Fruit fly (Drosophila melanogaster): Measurements from ENCODE around the gene CG9921.
A peak's percentile ranks its signal among the peaks of the same experiment; 100 is the strongest.

The CG9921 gene

dm6 chrX:16332615-16333288, 648 bp downstream of the CG9921 start (continued):
- TF ChIP-seq CG10267 (tag; optimal IDR thresholded peaks at IDR 0.05), result peak; percentile 92
- no peak for TF ChIP-seq D (optimal IDR thresholded peaks at IDR 0.05)
- peak; percentile 96 for TF ChIP-seq D (GFP tag; optimal IDR thresholded peaks at IDR 0.05)
- TF ChIP-seq CG13894 (tag; optimal IDR thresholded peaks at IDR 0.05), result peak; percentile 97
- TF ChIP-seq Six4 (GFP tag; optimal IDR thresholded peaks at IDR 0.05), result peak; percentile 92
- TF ChIP-seq unpg (GFP tag; optimal IDR thresholded peaks at IDR 0.05), result peak; percentile 95
- TF ChIP-seq CG11560 (tag; IDR thresholded peaks at IDR 0.05), result no peak; the same call in 1 of the 3 replicates
- TF ChIP-seq CG4424 (GFP tag; optimal IDR thresholded peaks at IDR 0.05), result peak; percentile 93
- TF ChIP-seq MESR4 (GFP tag; optimal IDR thresholded peaks at IDR 0.05), result peak; percentile 53
- peak; percentile 90 for TF ChIP-seq kay (GFP tag; optimal IDR thresholded peaks at IDR 0.05)
- TF ChIP-seq jigr1 (GFP tag; IDR thresholded peaks at IDR 0.05), result peak; percentile 86
- no peak; the same call in none of the 2 replicates for TF ChIP-seq Poxn (GFP tag; IDR thresholded peaks at IDR 0.05)
- TF ChIP-seq da (GFP tag; optimal IDR thresholded peaks at IDR 0.05), result peak; percentile 91
- no peak for TF ChIP-seq pan (optimal IDR thresholded peaks at IDR 0.05)
- TF ChIP-seq pan (GFP tag; optimal IDR thresholded peaks at IDR 0.05 in 1 of 2, IDR thresholded peaks at IDR 0.05 in 1 of 2), result peak in 1 of 2 experiments; percentile 92
- peak; percentile 96 for TF ChIP-seq CG13775 (GFP tag; optimal IDR thresholded peaks at IDR 0.05)
- TF ChIP-seq run (tag; optimal IDR thresholded peaks at IDR 0.05), result peak; percentile 95
- 0 out of 2 replicates have a peak, but pooled peaks have one; percentile 37 for TF ChIP-seq dati (GFP tag; IDR thresholded peaks at IDR 0.05)
- TF ChIP-seq schlank (tag; optimal IDR thresholded peaks at IDR 0.05), result peak; percentile 90
- TF ChIP-seq gcm (GFP tag; optimal IDR thresholded peaks at IDR 0.05), result peak; percentile 96
- TF ChIP-seq pho (GFP tag; optimal IDR thresholded peaks at IDR 0.05), result peak; percentile 94
- TF ChIP-seq fd96Cb (tag; optimal IDR thresholded peaks at IDR 0.05), result peak; percentile 96
- peak; percentile 53 for TF ChIP-seq corto (GFP tag; optimal IDR thresholded peaks at IDR 0.05)
- peak; percentile 95 for TF ChIP-seq CG1529 (GFP tag; optimal IDR thresholded peaks at IDR 0.05)
- TF ChIP-seq inv (GFP tag; IDR thresholded peaks at IDR 0.05; ENCODE audit: partially characterized antibody), result no peak
- peak; percentile 95 for TF ChIP-seq mam (GFP tag; optimal IDR thresholded peaks at IDR 0.05)
- peak; percentile 87 for TF ChIP-seq luna (GFP tag; optimal IDR thresholded peaks at IDR 0.05)
- TF ChIP-seq CG10274 (GFP tag; optimal IDR thresholded peaks at IDR 0.05), result peak; percentile 89
- peak; percentile 88 for TF ChIP-seq CG17328 (GFP tag; IDR thresholded peaks at IDR 0.05)
- TF ChIP-seq CG4360 (GFP tag; IDR thresholded peaks at IDR 0.05), result peak; percentile 64; the same call in 1 of the 2 replicates
- TF ChIP-seq Ravus (GFP tag; IDR thresholded peaks at IDR 0.05), result peak; percentile 70
- peak; percentile 67 for TF ChIP-seq CTCF (GFP tag; optimal IDR thresholded peaks at IDR 0.05)
- no peak for TF ChIP-seq HLH4C (GFP tag; IDR thresholded peaks at IDR 0.05; ENCODE audit: partially characterized antibody)
- peak; percentile 93 for TF ChIP-seq abd-A (tag; optimal IDR thresholded peaks at IDR 0.05)
- peak; percentile 96 for TF ChIP-seq grau (tag; optimal IDR thresholded peaks at IDR 0.05)
- TF ChIP-seq CG11093 (GFP tag; IDR thresholded peaks at IDR 0.05), result peak; percentile 93
- peak; percentile 76 for TF ChIP-seq psq (GFP tag; optimal IDR thresholded peaks at IDR 0.05)
- peak; percentile 94 for TF ChIP-seq CG9817 (tag; optimal IDR thresholded peaks at IDR 0.05)
- no peak for TF ChIP-seq dan (GFP tag; IDR thresholded peaks at IDR 0.05)
- TF ChIP-seq CG3726 (GFP tag; IDR thresholded peaks at IDR 0.05), result no peak; the same call in 2 of the 3 replicates
- TF ChIP-seq Lim3 (GFP tag; IDR thresholded peaks at IDR 0.05), result peak; percentile 80
- peak; percentile 97 for TF ChIP-seq gro (GFP tag; optimal IDR thresholded peaks at IDR 0.05)
- TF ChIP-seq CG17912 (GFP tag; optimal IDR thresholded peaks at IDR 0.05), result peak; percentile 91
- peak; percentile 57 for TF ChIP-seq HLHmδ (GFP tag; optimal IDR thresholded peaks at IDR 0.05)
- peak; percentile 80; the same call in 1 of the 2 replicates for TF ChIP-seq sim (GFP tag; IDR thresholded peaks at IDR 0.05)
- peak; percentile 63 for TF ChIP-seq pfk (GFP tag; optimal IDR thresholded peaks at IDR 0.05)
- TF ChIP-seq nau (GFP tag; optimal IDR thresholded peaks at IDR 0.05), result peak; percentile 95
- TF ChIP-seq sob (GFP tag; IDR thresholded peaks at IDR 0.05), result peak; percentile 89
- peak; percentile 96 for TF ChIP-seq bcd (GFP tag; optimal IDR thresholded peaks at IDR 0.05)
- peak; percentile 96 for TF ChIP-seq Dip3 (GFP tag; optimal IDR thresholded peaks at IDR 0.05)
